Worm (Caenorhabditis elegans): ENCODE results near the gene C27C12.4.

ce11 chrX:14898205-14898604, 44.3 kb downstream of the C27C12.4 start, which contains the start of gene lips-8:
- TF ChIP-seq elt-3 (tag; optimal IDR thresholded peaks at IDR 0.05) = no peak
- TF ChIP-seq lsy-2 (tag; optimal IDR thresholded peaks at IDR 0.05) = no peak
- no peak for TF ChIP-seq blmp-1 (tag; optimal IDR thresholded peaks at IDR 0.05)
- TF ChIP-seq ztf-11 (tag; optimal IDR thresholded peaks at IDR 0.05) = no peak
- TF ChIP-seq unc-62 (GFP tag; optimal IDR thresholded peaks at IDR 0.05) = no peak
- no peak for TF ChIP-seq ceh-39 (tag; optimal IDR thresholded peaks at IDR 0.05)
- no peak for TF ChIP-seq ceh-43 (GFP tag; optimal IDR thresholded peaks at IDR 0.05)
